Worm (Caenorhabditis elegans): ENCODE measurements around the gene Y57A10A.31.

Gene Y57A10A.31

DNA sequence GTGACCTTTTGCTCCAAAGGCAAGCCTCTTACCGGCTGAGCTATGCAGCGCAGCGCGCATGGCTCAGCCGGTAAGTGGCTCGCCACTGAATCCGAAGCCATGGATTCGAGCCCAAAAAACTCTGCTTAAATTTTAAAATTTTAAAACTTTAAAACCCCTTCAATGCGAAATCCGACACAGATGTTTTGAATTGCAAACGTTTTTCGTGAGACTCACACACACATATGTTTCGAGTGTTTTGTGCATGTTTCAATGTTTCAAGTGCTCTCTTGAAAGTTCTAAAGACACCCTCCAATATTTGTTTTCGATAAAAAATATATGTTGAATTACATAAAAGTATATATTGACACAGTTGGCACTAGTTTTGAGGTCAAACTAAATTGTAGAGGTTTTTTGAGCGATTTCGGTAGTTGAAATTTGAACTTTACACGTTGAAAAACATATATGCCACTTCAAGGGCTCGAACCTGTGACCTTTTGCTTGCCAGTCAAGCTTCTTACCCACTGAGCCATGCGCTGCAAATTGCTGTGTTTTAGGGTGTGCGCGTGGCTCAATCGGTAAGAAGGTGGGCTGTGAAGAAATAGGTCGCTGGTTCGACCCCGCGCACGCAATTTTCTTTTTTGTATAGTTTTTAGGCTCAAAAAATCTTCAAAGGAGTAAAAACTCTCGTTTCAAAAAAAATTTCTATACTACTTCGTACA lies 57.3 kb downstream of the Y57A10A.31 start:
- no peak for TF ChIP-seq crh-2 (tag; optimal IDR thresholded peaks at IDR 0.05)
- TF ChIP-seq F13H6.1 (tag; optimal IDR thresholded peaks at IDR 0.05) = no peak
- TF ChIP-seq Y55F3AM.14 (GFP tag; optimal IDR thresholded peaks at IDR 0.05) = no peak
- TF ChIP-seq unc-55 (GFP tag; optimal IDR thresholded peaks at IDR 0.05) = no peak
- no peak for TF ChIP-seq ztf-4 (tag; optimal IDR thresholded peaks at IDR 0.05)
- no peak for TF ChIP-seq lin-13 (GFP tag; optimal IDR thresholded peaks at IDR 0.05)
- no peak for TF ChIP-seq lin-11 (tag; optimal IDR thresholded peaks at IDR 0.05)
- no peak for TF ChIP-seq snpc-4 (tag; optimal IDR thresholded peaks at IDR 0.05)
- TF ChIP-seq ama-1 (optimal IDR thresholded peaks at IDR 0.05) = no peak
- TF ChIP-seq nhr-25 (tag; optimal IDR thresholded peaks at IDR 0.05) = no peak
- TF ChIP-seq gmeb-1 (tag; optimal IDR thresholded peaks at IDR 0.05) = no peak
- no peak for TF ChIP-seq ceh-82 (tag; optimal IDR thresholded peaks at IDR 0.05)
- no peak for TF ChIP-seq elt-1 (tag; optimal IDR thresholded peaks at IDR 0.05)

DNA sequence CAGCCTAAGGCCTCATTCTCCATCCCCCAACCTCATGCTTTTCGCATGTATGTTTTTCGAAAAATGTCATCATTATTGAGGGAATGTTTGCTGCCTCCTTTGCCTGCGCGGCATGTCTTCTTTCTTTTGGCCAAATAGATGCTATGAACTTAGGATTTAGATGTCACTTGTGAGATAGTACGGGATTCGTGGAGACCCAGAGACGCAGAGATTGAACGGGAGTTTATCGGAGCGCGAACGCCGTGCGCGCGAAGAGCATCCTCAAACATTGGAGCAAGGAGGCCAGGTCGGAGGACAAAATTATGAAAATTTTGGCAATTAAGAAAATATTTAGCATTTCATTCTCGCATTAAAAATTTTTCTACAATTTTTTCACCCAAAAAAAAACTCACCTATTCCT lies 59.8 kb downstream of the Y57A10A.31 start:
- no peak for TF ChIP-seq nhr-21 (tag; optimal IDR thresholded peaks at IDR 0.05)
- no peak for TF ChIP-seq ceh-82 (tag; optimal IDR thresholded peaks at IDR 0.05)
- TF ChIP-seq unc-55 (GFP tag; optimal IDR thresholded peaks at IDR 0.05) = no peak
- no peak for TF ChIP-seq lin-39 (tag; optimal IDR thresholded peaks at IDR 0.05)
- TF ChIP-seq lin-13 (GFP tag; optimal IDR thresholded peaks at IDR 0.05) = no peak
- TF ChIP-seq unc-62 (GFP tag; optimal IDR thresholded peaks at IDR 0.05) = no peak
- no peak for TF ChIP-seq skn-1 (tag; optimal IDR thresholded peaks at IDR 0.05)
- no peak for TF ChIP-seq ZK546.5 (tag; optimal IDR thresholded peaks at IDR 0.05)
- no peak for TF ChIP-seq crh-2 (tag; optimal IDR thresholded peaks at IDR 0.05)
- TF ChIP-seq C34F6.9 (tag; optimal IDR thresholded peaks at IDR 0.05) = no peak
- no peak for TF ChIP-seq F13H6.1 (tag; optimal IDR thresholded peaks at IDR 0.05)
- no peak for TF ChIP-seq Y55F3AM.14 (GFP tag; optimal IDR thresholded peaks at IDR 0.05)
- no peak for TF ChIP-seq dmd-4 (tag; optimal IDR thresholded peaks at IDR 0.05)

DNA sequence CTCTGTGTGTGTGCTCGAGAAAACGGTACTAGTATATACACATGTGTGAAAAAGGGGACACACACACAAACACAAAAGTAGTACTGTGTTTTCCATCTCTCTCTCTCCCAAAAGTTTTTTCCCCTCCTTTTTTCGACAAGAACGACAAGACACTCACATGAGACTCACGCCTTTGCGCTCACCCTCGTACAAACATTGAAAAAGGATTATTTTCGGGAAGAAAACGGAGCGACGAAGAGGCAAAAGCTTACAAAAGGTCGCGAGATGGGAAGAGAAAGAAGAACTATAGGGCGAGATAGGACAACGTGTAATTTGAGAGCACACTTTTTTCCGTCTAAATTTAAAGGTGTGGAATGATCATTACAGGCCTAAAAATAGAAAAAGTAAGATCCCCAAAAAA lies 60.7 kb downstream of the Y57A10A.31 start:
- TF ChIP-seq sma-9 (GFP tag; optimal IDR thresholded peaks at IDR 0.05) (peak; percentile 14), sma-9 (tag; optimal IDR thresholded peaks at IDR 0.05) (no peak), unc-39 (tag; optimal IDR thresholded peaks at IDR 0.05) (no peak), sma-3 (GFP tag; optimal IDR thresholded peaks at IDR 0.05) (no peak), mdl-1 (tag; optimal IDR thresholded peaks at IDR 0.05) (no peak), F13H6.1 (tag; optimal IDR thresholded peaks at IDR 0.05) (peak; percentile 65), fos-1 (tag; optimal IDR thresholded peaks at IDR 0.05) (peak; percentile 38), Y55F3AM.14 (GFP tag; optimal IDR thresholded peaks at IDR 0.05) (no peak), nhr-129 (tag; optimal IDR thresholded peaks at IDR 0.05) (peak; percentile 52), nhr-10 (tag; optimal IDR thresholded peaks at IDR 0.05) (no peak), gmeb-1 (tag; optimal IDR thresholded peaks at IDR 0.05) (peak; percentile 7)
